Worm (Caenorhabditis elegans) whole organism, midembryonic: ENCODE results near the gene T24F1.7.

ENCODE experiments used
- T22C8.4 ChIP-seq: fragments of 200-800 bp; sonication (Bioruptor generic); IDR thresholded peaks from 2 replicates; pipeline ENCODE4 v1.3.6; 2022; ENCODE audit warnings: missing genetic modification characterization, missing compliant biosample characterization
- cog-1 ChIP-seq: sonication (generic microtip); optimal IDR thresholded peaks from 2 replicates; lab custom pipeline; 2016; ENCODE audit warnings: missing genetic modification characterization, missing compliant biosample characterization

DNA sequence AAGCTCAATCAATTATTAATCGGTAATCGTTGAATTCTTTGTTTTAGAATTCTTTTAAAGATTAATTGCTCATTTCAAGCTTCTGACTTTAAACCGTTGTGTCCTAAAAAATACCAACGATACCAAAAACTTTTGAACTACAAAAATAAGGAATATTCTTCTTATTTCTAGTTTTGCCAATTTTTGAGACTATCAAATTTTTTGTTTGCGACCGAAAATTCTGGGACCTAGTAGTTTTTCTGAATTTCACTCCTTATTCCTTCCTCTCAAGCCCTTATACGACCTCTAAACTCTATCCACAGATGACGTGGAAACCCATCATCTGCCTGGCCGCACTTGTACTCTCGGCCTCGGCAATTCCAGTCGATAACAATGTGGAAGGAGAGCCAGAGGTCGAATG lies 43.5 kb upstream of the T24F1.7 start, which contains the start of gene cut-1:
- TF ChIP-seq cog-1 (tag; lab: Kevin White, UChicago) (no peak), T22C8.4 (no peak)
